Fruit fly (Drosophila melanogaster) whole organism, adult: Measurements from ENCODE around the gene CG34375.

Experiments used
- CG7101 ChIP-seq: fragments of 200-800 bp; sonication (Bioruptor generic); optimal IDR thresholded peaks from 2 replicates; lab custom pipeline; 2018; ENCODE audit warnings: missing biosample characterization, mild to moderate bottlenecking, missing genetic modification characterization, moderate library complexity
- Crg-1 ChIP-seq: fragments of 200-800 bp; sonication (Bioruptor generic); optimal IDR thresholded peaks from 2 replicates; lab custom pipeline; 2016; ENCODE audit warnings: missing biosample characterization, missing genetic modification characterization

DNA sequence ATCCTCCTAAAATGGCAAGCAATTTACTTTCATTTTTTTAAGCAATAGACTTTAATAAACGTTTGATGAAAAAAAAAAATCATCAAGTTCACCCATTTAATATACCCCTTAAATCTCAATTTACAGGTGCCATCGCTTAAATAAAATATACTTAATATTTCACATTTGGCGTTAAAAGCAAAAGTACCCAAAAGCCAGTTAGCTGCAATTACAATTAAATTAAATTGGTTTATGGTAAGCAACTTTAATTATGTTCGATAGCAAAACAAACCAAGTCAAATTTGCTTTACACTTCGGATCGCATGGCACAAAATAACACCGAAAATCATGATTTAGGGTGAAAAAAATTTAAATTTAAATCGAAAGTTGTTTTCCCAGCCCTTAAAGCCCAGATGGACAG lies 31.6 kb upstream of the CG34375 start, which contains the start of gene CG13838:
- TF ChIP-seq Crg-1 (GFP tag; lab: Kevin White, UChicago): no peak
- no peak for TF ChIP-seq CG7101 (tag; lab: Kevin White, UChicago)
